Worm (Caenorhabditis elegans) whole organism, dauer: Measurements from ENCODE around the gene F22E5.22.
"Not testable (repeated sequence)": the region's sequence is repeated elsewhere in the genome, so short reads cannot be mapped to it uniquely, and the experiment has no call there.

Source experiments
- unc-62 ChIP-seq: sonication (generic microtip); optimal IDR thresholded peaks from 2 replicates; lab custom pipeline; 2017; ENCODE audit warnings: missing biosample characterization, missing genetic modification reagents, missing genetic modification characterization

F22E5.22 gene

ce11 chrII:2649015-2649414 lies 16.7 kb upstream of the F22E5.22 start:
- no peak for TF ChIP-seq unc-62

ce11 chrII:2649539-2649938 lies 16.2 kb upstream of the F22E5.22 start, which contains the start of the genes F22E5.13 and F22E5.6:
F22E5.13 (minus strand) TSS chrII:2649639.
F22E5.6 (plus strand) TSS chrII:2649835.
- no peak for TF ChIP-seq unc-62

DNA sequence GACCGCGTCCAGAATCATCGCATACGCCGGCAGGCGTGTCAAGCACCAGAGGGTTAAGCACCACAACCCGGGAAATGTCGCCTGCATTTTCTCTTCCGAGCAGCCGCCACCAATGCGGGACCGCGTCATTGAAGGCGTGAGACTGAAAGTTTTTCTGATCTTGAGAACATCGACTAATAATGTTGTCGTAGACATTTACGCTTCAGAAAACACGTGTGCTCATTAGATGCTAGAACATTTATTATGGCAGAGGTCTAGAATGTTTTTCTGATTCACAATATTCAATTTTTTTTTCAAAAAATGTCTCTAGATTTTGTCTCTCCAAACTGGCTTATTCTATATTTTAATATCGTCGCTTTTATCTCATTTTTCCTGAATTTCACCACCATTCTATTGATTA lies 9.1 kb upstream of the F22E5.22 start, which contains the start of gene sri-47:
sri-47 (plus strand) TSS at position 301 of the 400 bp plus-strand sequence.
- TF ChIP-seq unc-62 = no peak

- no peak for TF ChIP-seq unc-62
Measured at ce11 chrII:2659364-2659763, 6.3 kb upstream of the F22E5.22 start, which contains the start of gene gcy-21. gcy-21 (plus strand) TSS chrII:2659664.

- TF ChIP-seq unc-62 = not testable (repeated sequence)
Measured at ce11 chrII:2665081-2665480, 625 bp upstream of the F22E5.22 start, which contains the start of gene F22E5.2. F22E5.2 (plus strand) TSS chrII:2665381.

ce11 chrII:2672320-2672719 lies 6.6 kb downstream of the F22E5.22 start, which contains the start of gene sri-57:
sri-57 (minus strand) TSS chrII:2672420.
- not testable (repeated sequence) for TF ChIP-seq unc-62

DNA sequence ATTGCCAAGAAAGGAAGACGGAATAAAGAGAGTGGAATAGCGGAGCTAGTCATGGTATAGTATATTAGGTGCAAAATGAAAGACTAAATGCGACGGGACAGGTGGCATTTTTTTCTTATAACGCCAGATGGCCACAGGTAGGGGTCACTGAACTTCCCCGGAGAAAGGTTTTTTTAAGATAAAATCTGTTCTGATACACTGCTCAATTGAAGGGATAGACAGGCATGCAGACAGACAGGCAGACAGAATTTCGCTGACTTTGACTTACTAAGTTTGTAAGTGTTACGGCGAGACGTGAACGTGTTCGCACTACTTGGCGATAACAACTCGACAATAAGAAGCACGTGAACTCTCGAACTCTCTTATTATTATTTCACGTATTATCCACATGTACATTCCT lies 7.8 kb downstream of the F22E5.22 start, which contains the start of the genes F22E5.20 and F22E5.1:
F22E5.20 (minus strand) TSS at position 101 of the 400 bp plus-strand sequence.
F22E5.1 (plus strand) TSS at position 242 of the 400 bp plus-strand sequence.
- not testable (repeated sequence) for TF ChIP-seq unc-62

- no peak for TF ChIP-seq unc-62
Measured at ce11 chrII:2677534-2678168, 11.9 kb downstream of the F22E5.22 start, which contains the start of gene F22E5.17. F22E5.17 (plus strand) TSS chrII:2678041.

- TF ChIP-seq unc-62 = no peak
Measured at ce11 chrII:2681118-2681517, 15.4 kb downstream of the F22E5.22 start, which contains the start of gene F34D6.1. F34D6.1 (minus strand) TSS chrII:2681218.

ce11 chrII:2684208-2684607 lies 18.5 kb downstream of the F22E5.22 start, which contains the start of gene ceh-87:
ceh-87 (minus strand) TSS chrII:2684308.
- no peak for TF ChIP-seq unc-62

ce11 chrII:2684783-2685182 lies 19.1 kb downstream of the F22E5.22 start:
- TF ChIP-seq unc-62 = no peak

ce11 chrII:2686985-2687675 lies 21.4 kb downstream of the F22E5.22 start, which contains the start of the genes sup-9 and nspf-1:
sup-9 (minus strand) TSS chrII:2687027.
nspf-1 (plus strand) TSS chrII:2687625.
- TF ChIP-seq unc-62 = no peak

- not testable (repeated sequence) for TF ChIP-seq unc-62
Measured at ce11 chrII:2688616-2689015, 22.9 kb downstream of the F22E5.22 start, which contains the start of gene nspf-2. nspf-2 (plus strand) TSS chrII:2688916.

DNA sequence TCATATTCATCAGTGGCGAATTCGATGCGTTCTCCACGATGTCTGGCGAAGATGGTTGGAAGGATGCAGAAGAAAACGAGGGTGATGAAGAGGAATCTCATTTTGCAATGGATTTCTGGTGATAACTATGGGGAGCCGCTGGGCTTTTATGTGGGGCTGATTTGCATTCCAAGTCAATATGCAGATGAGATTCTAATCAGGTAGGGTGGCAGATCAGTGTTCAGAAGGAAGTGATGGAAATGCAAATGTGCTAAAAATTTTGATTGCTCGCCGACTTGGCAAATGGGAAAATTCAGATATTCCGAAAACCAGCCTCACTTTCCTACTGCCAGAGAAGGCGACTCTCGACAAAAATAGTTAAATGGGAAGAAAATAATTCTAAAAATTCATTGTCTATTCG lies 24.4 kb downstream of the F22E5.22 start, which contains the start of gene nspf-3:
nspf-3 (minus strand) TSS at position 101 of the 400 bp plus-strand sequence.
- no peak for TF ChIP-seq unc-62

- no peak for TF ChIP-seq unc-62
Measured at ce11 chrII:2692476-2692875, 26.8 kb downstream of the F22E5.22 start, which contains the start of gene set-11. set-11 (minus strand) TSS chrII:2692576.

DNA sequence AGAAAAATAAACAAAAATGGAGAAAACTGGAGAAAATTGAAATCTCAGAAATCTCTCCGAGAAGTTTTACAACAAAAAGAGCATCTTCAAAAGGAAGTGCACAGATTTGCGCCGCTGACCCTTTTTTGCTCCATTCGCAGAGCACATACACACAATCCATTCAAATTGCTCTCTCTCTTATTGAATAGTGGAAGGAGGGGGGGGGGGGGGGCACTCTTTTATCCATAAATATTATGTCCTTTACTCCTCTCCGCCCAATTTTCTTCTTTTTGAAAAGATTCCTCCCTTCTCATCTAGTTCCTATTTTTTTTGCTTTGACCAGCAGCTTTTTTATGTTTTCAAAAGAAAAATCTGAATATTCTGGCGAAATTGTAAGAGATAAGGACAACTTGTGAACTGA lies 29.4 kb downstream of the F22E5.22 start:
- TF ChIP-seq unc-62 = no peak

- TF ChIP-seq unc-62 = no peak
Measured at ce11 chrII:2698378-2698777, 32.7 kb downstream of the F22E5.22 start, which contains the start of gene sri-62. sri-62 (minus strand) TSS chrII:2698478.
